Worm (Caenorhabditis elegans) whole organism, midembryonic: ENCODE data around the gene K03B4.1.

ENCODE experiments used
- T22C8.4 ChIP-seq: fragments of 200-800 bp; sonication (Bioruptor generic); IDR thresholded peaks from 2 replicates; pipeline ENCODE4 v1.3.6; 2022; ENCODE audit warnings: missing genetic modification characterization, missing compliant biosample characterization
- cog-1 ChIP-seq: sonication (generic microtip); optimal IDR thresholded peaks from 2 replicates; lab custom pipeline; 2016; ENCODE audit warnings: missing genetic modification characterization, missing compliant biosample characterization
- flt-1 ChIP-seq: fragments of 200-800 bp; sonication (Bioruptor generic); IDR thresholded peaks from 2 replicates; pipeline ENCODE4 v1.3.6; 2022; ENCODE audit warnings: missing genetic modification characterization, missing compliant biosample characterization
- klf-2 ChIP-seq: fragments of 200-800 bp; sonication (Bioruptor generic); conservative IDR thresholded peaks from 2 replicates; pipeline ENCODE4 v1.3.6; 2022; ENCODE audit warnings: missing genetic modification reagents, missing genetic modification characterization, missing compliant biosample characterization
- med-1 ChIP-seq: sonication (generic microtip); optimal IDR thresholded peaks from 2 replicates; lab custom pipeline; 2017; ENCODE audit warnings: missing genetic modification characterization, mild to moderate bottlenecking, missing compliant biosample characterization, antibody characterized with exemption, missing genetic modification reagents; ENCODE audit not compliant: insufficient read depth
- ref-1 ChIP-seq: fragments of 200-800 bp; sonication (Bioruptor generic); conservative IDR thresholded peaks from 2 replicates; pipeline ENCODE4 v1.3.6; 2022; ENCODE audit warnings: missing genetic modification reagents, missing genetic modification characterization, missing compliant biosample characterization
- tab-1 ChIP-seq: fragments of 200-800 bp; sonication (Bioruptor generic); IDR thresholded peaks from 2 replicates; pipeline ENCODE4 v1.3.6; 2022; ENCODE audit warnings: missing genetic modification characterization, missing compliant biosample characterization
- ztf-23 ChIP-seq: fragments of 200-800 bp; sonication (Bioruptor generic); IDR thresholded peaks from 2 replicates; pipeline ENCODE4 v1.3.6; 2022; ENCODE audit warnings: missing genetic modification reagents, missing genetic modification characterization, missing compliant biosample characterization
- ztf-29 ChIP-seq: fragments of 200-800 bp; sonication (Bioruptor generic); IDR thresholded peaks from 2 replicates; pipeline ENCODE4 v1.3.6; 2022; ENCODE audit warnings: missing genetic modification reagents, missing genetic modification characterization, missing compliant biosample characterization

K03B4.1 gene

ce11 chrV:4689234-4689633 lies at the start of gene K03B4.1:
Gene K03B4.1, plus strand, starts transcription at chrV:4689330.
- TF ChIP-seq klf-2 (GFP tag; lab: Robert Waterston, UW) (no peak), ztf-23 (no peak), cog-1 (no peak), ref-1 (GFP tag; lab: Robert Waterston, UW) (no peak), T22C8.4 (GFP tag; lab: Robert Waterston, UW) (no peak), med-1 (no peak)

- TF ChIP-seq ztf-29 (GFP tag; lab: Robert Waterston, UW) (no peak), flt-1 (GFP tag; lab: Robert Waterston, UW) (no peak)
Measured at ce11 chrV:4640501-4641150, 48.5 kb upstream of the K03B4.1 start.

ce11 chrV:4642691-4643090 lies 46.4 kb upstream of the K03B4.1 start, which contains the start of gene soc-1:
Gene soc-1, plus strand, starts transcription at chrV:4642952.
- TF ChIP-seq T22C8.4 (GFP tag; lab: Robert Waterston, UW) (no peak), tab-1 (GFP tag; lab: Robert Waterston, UW) (no peak), flt-1 (GFP tag; lab: Robert Waterston, UW) (no peak), ztf-23 (no peak), ref-1 (GFP tag; lab: Robert Waterston, UW) (no peak), med-1 (no peak), ztf-29 (GFP tag; lab: Robert Waterston, UW) (no peak), cog-1 (no peak), klf-2 (GFP tag; lab: Robert Waterston, UW) (no peak)

DNA sequence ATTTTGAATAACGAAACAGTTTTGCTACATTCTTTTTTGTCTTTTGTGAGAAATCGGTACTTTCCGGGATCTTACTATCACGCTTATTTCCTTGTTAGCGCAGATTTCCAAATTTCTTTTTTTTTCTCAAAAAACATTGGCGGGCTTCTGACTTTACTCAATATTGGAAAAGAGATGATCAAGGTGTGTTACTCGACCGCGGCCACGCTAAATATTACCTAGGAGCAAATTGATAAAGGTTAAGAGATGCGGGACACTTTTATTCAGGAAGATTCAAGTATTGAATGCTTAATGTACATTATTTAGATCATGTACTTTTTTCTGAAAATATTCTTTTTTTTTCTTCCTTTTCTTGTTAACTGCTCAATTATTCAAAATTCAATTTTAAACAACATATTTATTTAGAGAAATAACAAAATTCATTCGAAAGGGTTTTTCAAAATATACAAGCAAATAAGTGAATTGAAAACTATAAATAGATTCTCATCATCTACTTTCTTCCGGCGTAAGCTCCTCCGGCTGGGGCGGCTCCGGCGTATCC lies 41.8 kb upstream of the K03B4.1 start:
- TF ChIP-seq ztf-23 (no peak), ztf-29 (GFP tag; lab: Robert Waterston, UW) (no peak), med-1 (no peak), T22C8.4 (GFP tag; lab: Robert Waterston, UW) (no peak), flt-1 (GFP tag; lab: Robert Waterston, UW) (no peak), klf-2 (GFP tag; lab: Robert Waterston, UW) (no peak), cog-1 (no peak), tab-1 (GFP tag; lab: Robert Waterston, UW) (no peak), ref-1 (GFP tag; lab: Robert Waterston, UW) (no peak)

ce11 chrV:4647857-4648256 lies 41.3 kb upstream of the K03B4.1 start, which contains the start of gene F41F3.3:
Gene F41F3.3, minus strand, starts transcription at chrV:4648239.
- TF ChIP-seq klf-2 (GFP tag; lab: Robert Waterston, UW) (no peak), ztf-23 (0 out of 2 replicates have a peak, but pooled peaks have one; percentile 46), tab-1 (GFP tag; lab: Robert Waterston, UW) (0 out of 2 replicates have a peak, but pooled peaks have one; percentile 25), ref-1 (GFP tag; lab: Robert Waterston, UW) (no peak), med-1 (no peak), flt-1 (GFP tag; lab: Robert Waterston, UW) (peak; percentile 65; the same call in 1 of the 2 replicates), ztf-29 (GFP tag; lab: Robert Waterston, UW) (no peak), cog-1 (no peak), T22C8.4 (GFP tag; lab: Robert Waterston, UW) (no peak)

DNA sequence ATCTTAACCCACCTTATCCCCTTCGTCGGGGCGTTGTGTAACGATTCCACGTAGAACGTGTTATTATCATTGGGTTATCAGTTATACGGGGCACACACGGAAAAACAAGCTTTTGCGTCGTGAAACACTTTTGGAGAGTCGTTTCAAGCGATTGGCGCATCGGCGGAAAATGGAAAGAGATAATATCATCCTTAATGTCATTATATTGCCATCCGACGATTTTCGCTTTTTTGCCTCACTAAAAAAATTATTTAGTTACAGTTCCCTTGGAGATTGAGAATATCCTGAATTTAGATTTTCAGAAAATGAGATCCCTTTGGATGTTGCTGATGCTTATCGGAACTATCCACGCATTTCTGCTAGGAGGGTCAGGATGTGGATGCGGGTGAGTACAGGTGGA lies 40.6 kb upstream of the K03B4.1 start, which contains the start of gene F41F3.8:
Gene F41F3.8 (plus strand): TSS at position 301 of the 400 bp plus-strand sequence.
- TF ChIP-seq T22C8.4 (GFP tag; lab: Robert Waterston, UW): no peak
- TF ChIP-seq flt-1 (GFP tag; lab: Robert Waterston, UW): no peak
- TF ChIP-seq ztf-29 (GFP tag; lab: Robert Waterston, UW): no peak
- TF ChIP-seq klf-2 (GFP tag; lab: Robert Waterston, UW): no peak
- TF ChIP-seq med-1: no peak
- no peak for TF ChIP-seq ref-1 (GFP tag; lab: Robert Waterston, UW)
- no peak for TF ChIP-seq tab-1 (GFP tag; lab: Robert Waterston, UW)
- TF ChIP-seq cog-1: no peak
- TF ChIP-seq ztf-23: no peak

DNA sequence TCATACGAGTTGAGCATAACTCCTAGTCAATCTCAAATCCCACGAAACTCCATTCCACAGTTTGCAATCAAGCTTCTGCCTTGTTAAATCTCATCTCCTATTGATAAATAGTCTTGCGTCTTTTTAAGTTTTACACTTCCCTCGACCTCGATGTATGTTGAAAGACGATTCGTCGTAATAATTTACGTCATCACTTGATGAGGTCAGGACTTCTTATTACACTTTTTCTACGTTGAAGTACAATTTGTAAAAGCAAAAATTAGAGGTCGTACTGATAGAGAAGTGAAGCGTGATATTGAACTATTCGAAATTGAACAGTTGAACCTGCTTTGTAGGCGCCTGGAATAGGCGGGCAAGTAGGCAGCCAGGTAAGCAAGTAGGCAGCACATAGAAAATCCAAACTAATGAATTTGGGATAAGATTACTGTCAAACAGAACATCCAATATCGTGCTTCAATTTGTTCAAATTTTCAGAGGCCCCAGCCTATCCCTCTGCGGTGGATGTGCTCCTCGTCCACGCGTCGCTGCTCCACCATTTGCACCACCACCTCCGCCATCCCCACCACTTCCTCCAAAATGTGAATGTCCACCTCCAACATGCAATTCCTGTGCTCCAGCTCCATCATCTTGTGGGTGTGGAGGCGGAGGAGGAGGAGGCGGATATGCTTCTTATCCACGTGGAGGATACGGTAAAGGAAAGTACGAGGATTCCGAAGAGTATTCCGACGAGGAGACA lies 39.3 kb upstream of the K03B4.1 start:
- TF ChIP-seq klf-2 (GFP tag; lab: Robert Waterston, UW): no peak

DNA sequence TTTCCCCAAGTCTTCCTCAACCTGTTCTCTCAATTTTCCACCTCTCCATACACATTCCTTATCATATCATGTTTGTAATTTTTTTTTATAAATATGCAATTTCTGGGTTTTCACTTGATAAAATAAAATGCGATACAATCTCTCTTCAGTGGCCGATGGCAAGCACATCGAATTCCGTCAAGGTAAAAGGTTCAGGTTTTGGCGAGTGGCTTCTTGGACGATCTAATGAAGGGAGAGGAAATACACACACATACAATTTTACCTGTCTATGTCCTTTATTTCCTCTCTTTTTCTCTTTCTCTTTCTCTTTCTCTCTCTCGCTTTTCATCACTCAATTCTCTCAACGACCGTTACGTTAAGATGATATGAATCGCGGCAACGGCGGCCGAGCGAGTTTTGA lies 37.6 kb upstream of the K03B4.1 start:
- no peak for TF ChIP-seq ztf-29 (GFP tag; lab: Robert Waterston, UW)
- no peak for TF ChIP-seq flt-1 (GFP tag; lab: Robert Waterston, UW)
- TF ChIP-seq cog-1: no peak
- no peak for TF ChIP-seq klf-2 (GFP tag; lab: Robert Waterston, UW)

DNA sequence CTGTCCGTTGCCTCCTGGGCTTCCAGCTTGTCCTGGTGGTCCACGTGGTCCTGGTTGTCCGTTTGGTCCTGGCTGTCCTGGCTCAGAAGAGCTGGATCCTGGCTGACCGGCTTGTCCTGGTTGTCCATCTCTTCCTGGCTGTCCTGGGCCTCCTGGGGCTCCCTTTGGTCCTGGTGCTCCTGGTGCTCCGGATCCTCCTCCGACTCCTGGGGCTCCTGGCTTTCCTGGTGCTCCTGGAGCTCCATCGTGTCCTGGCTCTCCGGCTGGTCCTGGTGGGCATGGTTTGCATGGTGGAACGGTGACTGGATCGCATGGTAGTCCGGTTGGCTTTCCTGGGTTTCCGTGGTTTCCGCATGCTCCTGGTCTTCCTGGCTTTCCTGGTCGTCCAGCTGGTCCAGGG lies 36.0 kb upstream of the K03B4.1 start:
- TF ChIP-seq T22C8.4 (GFP tag; lab: Robert Waterston, UW) (no peak), tab-1 (GFP tag; lab: Robert Waterston, UW) (no peak), med-1 (no peak), cog-1 (no peak), ztf-23 (no peak), flt-1 (GFP tag; lab: Robert Waterston, UW) (no peak), ztf-29 (GFP tag; lab: Robert Waterston, UW) (no peak), klf-2 (GFP tag; lab: Robert Waterston, UW) (no peak), ref-1 (GFP tag; lab: Robert Waterston, UW) (no peak)
